Fruit fly (Drosophila melanogaster) whole organism, embryonic: ENCODE measurements around the gene GstD10.

ENCODE experiments used
- Antp ChIP-seq: fragments of 200-800 bp; sonication (Bioruptor generic); optimal IDR thresholded peaks from 3 replicates; lab custom pipeline; 2016; ENCODE audit warnings: missing biosample characterization, missing genetic modification characterization
- C15 ChIP-seq: fragments of 200-800 bp; sonication (Bioruptor generic); IDR thresholded peaks from 3 replicates; pipeline ENCODE4 v1.3.6; 2022; ENCODE audit warnings: missing biosample characterization, missing genetic modification characterization
- CG10267 ChIP-seq: fragments of 200-800 bp; sonication (Bioruptor generic); optimal IDR thresholded peaks from 2 replicates; lab custom pipeline; 2018; ENCODE audit warnings: missing biosample characterization, mild to moderate bottlenecking, missing genetic modification characterization, moderate library complexity
- CG10462 ChIP-seq: fragments of 200-800 bp; sonication (Bioruptor generic); optimal IDR thresholded peaks from 2 replicates; lab custom pipeline; 2016; ENCODE audit warnings: missing biosample characterization, missing genetic modification characterization
- CG10543 ChIP-seq: fragments of 200-800 bp; sonication (Bioruptor generic); optimal IDR thresholded peaks from 3 replicates; lab custom pipeline; 2017; ENCODE audit warnings: missing biosample characterization, mild to moderate bottlenecking, missing genetic modification characterization, moderate library complexity
- CG11504 ChIP-seq: fragments of 200-800 bp; sonication (Bioruptor generic); optimal IDR thresholded peaks from 3 replicates; lab custom pipeline; 2019; ENCODE audit warnings: missing biosample characterization, mild to moderate bottlenecking, missing genetic modification characterization, moderate library complexity
- CG11560 ChIP-seq: fragments of 200-800 bp; sonication (Bioruptor generic); IDR thresholded peaks from 3 replicates; pipeline ENCODE4 v1.3.6; 2022; ENCODE audit warnings: missing biosample characterization, missing genetic modification characterization
- CG12155 ChIP-seq: fragments of 200-800 bp; sonication (Bioruptor generic); optimal IDR thresholded peaks from 3 replicates; lab custom pipeline; 2016; ENCODE audit warnings: missing biosample characterization, missing genetic modification characterization
- CG14050 ChIP-seq: fragments of 200-800 bp; sonication (Bioruptor generic); IDR thresholded peaks from 3 replicates; pipeline ENCODE4 v1.3.6; 2022; ENCODE audit warnings: missing biosample characterization, missing genetic modification characterization
- CG14965 ChIP-seq: fragments of 200-800 bp; sonication (Bioruptor generic); optimal IDR thresholded peaks from 2 replicates; lab custom pipeline; 2016; ENCODE audit warnings: missing biosample characterization, missing genetic modification characterization, borderline replicate concordance
- CG1602 ChIP-seq: fragments of 200-800 bp; sonication (Bioruptor generic); optimal IDR thresholded peaks from 3 replicates; lab custom pipeline; 2016; ENCODE audit warnings: missing biosample characterization, missing genetic modification characterization
- CG2129 ChIP-seq: fragments of 200-800 bp; sonication (Bioruptor generic); IDR thresholded peaks from 2 replicates; pipeline ENCODE4 v1.3.6; 2022; ENCODE audit warnings: missing biosample characterization, missing genetic modification characterization; ENCODE audit not compliant: partially characterized antibody
- CG32767 ChIP-seq: fragments of 200-800 bp; sonication (Bioruptor generic); IDR thresholded peaks from 2 replicates; pipeline ENCODE4 v1.3.6; 2022; ENCODE audit warnings: missing biosample characterization, missing genetic modification characterization
- CG3407 ChIP-seq: fragments of 200-800 bp; sonication (Bioruptor generic); optimal IDR thresholded peaks from 2 replicates; lab custom pipeline; 2018; ENCODE audit warnings: missing biosample characterization, mild to moderate bottlenecking, missing genetic modification characterization
- CG3726 ChIP-seq: fragments of 200-800 bp; sonication (Bioruptor generic); IDR thresholded peaks from 3 replicates; pipeline ENCODE4, ENCODE4 v1.3.6; 2022; ENCODE audit warnings: missing biosample characterization, missing genetic modification characterization
- CG3995 ChIP-seq: fragments of 200-800 bp; sonication (Bioruptor generic); optimal IDR thresholded peaks from 3 replicates; lab custom pipeline; 2016; ENCODE audit warnings: missing biosample characterization, missing genetic modification characterization
- CG42726 ChIP-seq: fragments of 200-800 bp; sonication (Bioruptor generic); IDR thresholded peaks from 2 replicates; pipeline ENCODE4 v1.3.6; 2022; ENCODE audit warnings: missing biosample characterization, missing genetic modification characterization; ENCODE audit not compliant: partially characterized antibody
- CG4404 ChIP-seq: fragments of 200-800 bp; sonication (Bioruptor generic); IDR thresholded peaks from 2 replicates; pipeline ENCODE4 v1.3.6; 2022; ENCODE audit warnings: missing biosample characterization, missing genetic modification characterization
- CG4707 ChIP-seq: fragments of 200-800 bp; sonication (Bioruptor generic); optimal IDR thresholded peaks from 2 replicates; lab custom pipeline; 2018; ENCODE audit warnings: missing biosample characterization, mild to moderate bottlenecking, missing genetic modification characterization, moderate library complexity
- CG5245 ChIP-seq: fragments of 200-800 bp; sonication (Bioruptor generic); optimal IDR thresholded peaks from 3 replicates; lab custom pipeline; 2016; ENCODE audit warnings: missing biosample characterization, missing genetic modification characterization
- CG8281 ChIP-seq: fragments of 200-800 bp; sonication (Bioruptor generic); optimal IDR thresholded peaks from 2 replicates; lab custom pipeline; 2018; ENCODE audit warnings: missing biosample characterization, mild to moderate bottlenecking, missing genetic modification characterization, moderate library complexity
- CG9876 ChIP-seq: fragments of 200-800 bp; sonication (Bioruptor generic); optimal IDR thresholded peaks from 2 replicates; lab custom pipeline; 2016; ENCODE audit warnings: missing biosample characterization, missing genetic modification characterization
- Ets65A ChIP-seq: fragments of 200-800 bp; sonication (Bioruptor generic); peaks from one replicate; lab custom pipeline; 2016; ENCODE audit warnings: missing biosample characterization, missing genetic modification characterization
- Gsc ChIP-seq: fragments of 200-800 bp; sonication (Bioruptor generic); IDR thresholded peaks from 2 replicates; pipeline ENCODE4 v1.3.6; 2022; ENCODE audit warnings: missing biosample characterization, missing genetic modification characterization
- Hr51 ChIP-seq, 2 experiments: fragments of 200-800 bp; sonication (Bioruptor generic); optimal IDR thresholded peaks; 2 replicates in 1 of 2; 3 replicates in 1 of 2; lab custom pipeline; 2016 to 2018; ENCODE audit warnings: missing biosample characterization in 2 of 2, missing genetic modification characterization in 2 of 2, mild to moderate bottlenecking in 1 of 2, moderate library complexity in 1 of 2
- MESR4 ChIP-seq: fragments of 200-800 bp; sonication (Bioruptor generic); optimal IDR thresholded peaks from 2 replicates; lab custom pipeline; 2018; ENCODE audit warnings: missing biosample characterization, mild to moderate bottlenecking, missing genetic modification characterization, moderate library complexity
- Neu2 ChIP-seq: fragments of 200-800 bp; sonication (Bioruptor generic); optimal IDR thresholded peaks from 3 replicates; lab custom pipeline; 2016; ENCODE audit warnings: missing biosample characterization, missing genetic modification characterization, borderline replicate concordance
- Usf ChIP-seq: fragments of 200-800 bp; sonication (Bioruptor generic); optimal IDR thresholded peaks from 2 replicates; lab custom pipeline; 2017; ENCODE audit warnings: missing genotype, missing biosample characterization, missing genetic modification characterization
- bbx ChIP-seq: fragments of 200-800 bp; sonication (Bioruptor generic); IDR thresholded peaks from 2 replicates; pipeline ENCODE4 v1.3.6; 2022; ENCODE audit warnings: missing biosample characterization, missing genetic modification characterization; ENCODE audit not compliant: partially characterized antibody
- croc ChIP-seq: fragments of 200-800 bp; sonication (Bioruptor generic); conservative IDR thresholded peaks from 3 replicates; pipeline ENCODE4 v1.3.6; 2022; ENCODE audit warnings: missing biosample characterization, missing genetic modification characterization
- danr ChIP-seq: fragments of 200-800 bp; sonication (Bioruptor generic); IDR thresholded peaks from 2 replicates; pipeline ENCODE4 v1.3.6; 2022; ENCODE audit warnings: missing biosample characterization, missing genetic modification characterization
- dm ChIP-seq: fragments of 200-800 bp; sonication (Bioruptor generic); optimal IDR thresholded peaks from 3 replicates; lab custom pipeline; 2016; ENCODE audit warnings: missing biosample characterization, missing genetic modification characterization
- ftz-f1 ChIP-seq: fragments of 200-800 bp; sonication (Bioruptor generic); optimal IDR thresholded peaks from 2 replicates; lab custom pipeline; 2016; ENCODE audit warnings: missing biosample characterization, missing genetic modification characterization
- fu2 ChIP-seq: fragments of 200-800 bp; sonication (Bioruptor generic); optimal IDR thresholded peaks from 2 replicates; lab custom pipeline; 2016; ENCODE audit warnings: missing biosample characterization, missing genetic modification characterization
- gsb ChIP-seq: fragments of 200-800 bp; sonication (Bioruptor generic); IDR thresholded peaks from 2 replicates; pipeline ENCODE4 v1.3.6; 2022; ENCODE audit warnings: missing biosample characterization, missing genetic modification characterization
- gt ChIP-seq: fragments of 200-800 bp; sonication (Bioruptor generic); IDR thresholded peaks from 2 replicates; pipeline ENCODE4 v1.3.6; 2022; ENCODE audit warnings: missing biosample characterization, missing genetic modification characterization
- insv ChIP-seq, 2 experiments: fragments of 200-800 bp; sonication (Bioruptor generic); optimal IDR thresholded peaks; 3 replicates each; lab custom pipeline; 2016 to 2018; ENCODE audit warnings: missing biosample characterization in 2 of 2, missing genetic modification characterization in 2 of 2
- knrl ChIP-seq: fragments of 200-800 bp; sonication (Bioruptor generic); IDR thresholded peaks from 3 replicates; pipeline ENCODE4 v1.3.6; 2022; ENCODE audit warnings: missing biosample characterization, missing genetic modification characterization; ENCODE audit not compliant: partially characterized antibody
- lab ChIP-seq: fragments of 200-800 bp; sonication (Bioruptor generic); optimal IDR thresholded peaks from 3 replicates; lab custom pipeline; 2017; ENCODE audit warnings: missing biosample characterization, missing genetic modification characterization, mild to moderate bottlenecking, moderate library complexity, missing genetic modification reagents
- lola ChIP-seq, 3 experiments: fragments of >200 bp in 2 of 3; fragments of 200-800 bp in 1 of 3; sonication (Bioruptor generic) in 1 of 3; optimal IDR thresholded peaks; 2 replicates each; lab custom pipeline; 2017 to 2019; ENCODE audit warnings: missing biosample characterization in 3 of 3, missing genetic modification characterization in 3 of 3, mild to moderate bottlenecking in 1 of 3, moderate library complexity in 1 of 3
- nom ChIP-seq: fragments of 200-800 bp; sonication (Bioruptor generic); optimal IDR thresholded peaks from 2 replicates; lab custom pipeline; 2017; ENCODE audit warnings: missing biosample characterization, missing genetic modification characterization, mild to moderate bottlenecking, moderate library complexity, missing genetic modification reagents
- oc ChIP-seq: fragments of 200-800 bp; sonication (Bioruptor generic); optimal IDR thresholded peaks from 2 replicates; lab custom pipeline; 2018; ENCODE audit warnings: missing biosample characterization, mild to moderate bottlenecking, missing genetic modification characterization, moderate library complexity
- odd ChIP-seq: fragments of 200-800 bp; sonication (Bioruptor generic); optimal IDR thresholded peaks from 2 replicates; lab custom pipeline; 2017; ENCODE audit warnings: missing biosample characterization, mild to moderate bottlenecking, missing genetic modification characterization
- pnt ChIP-seq: fragments of 200-800 bp; sonication (Bioruptor generic); optimal IDR thresholded peaks from 3 replicates; lab custom pipeline; 2016; ENCODE audit warnings: missing biosample characterization, missing genetic modification characterization
- run ChIP-seq: fragments of 200-800 bp; sonication (Bioruptor generic); optimal IDR thresholded peaks from 3 replicates; lab custom pipeline; 2018; ENCODE audit warnings: missing biosample characterization, mild to moderate bottlenecking, missing genetic modification characterization
- sna ChIP-seq: fragments of 200-800 bp; sonication (Bioruptor generic); IDR thresholded peaks from 2 replicates; pipeline ENCODE4 v1.3.6; 2022; ENCODE audit warnings: missing biosample characterization, missing genetic modification characterization; ENCODE audit not compliant: partially characterized antibody
- sqz ChIP-seq: fragments of 200-800 bp; sonication (Bioruptor generic); optimal IDR thresholded peaks from 3 replicates; lab custom pipeline; 2018; ENCODE audit warnings: missing biosample characterization, mild to moderate bottlenecking, missing genetic modification characterization
- zen2 ChIP-seq: fragments of 200-800 bp; sonication (Bioruptor generic); IDR thresholded peaks from 3 replicates; pipeline ENCODE4 v1.3.6; 2022; ENCODE audit warnings: missing biosample characterization, missing genetic modification characterization; ENCODE audit not compliant: partially characterized antibody
- zfh2 ChIP-seq: fragments of 200-800 bp; sonication (Bioruptor generic); optimal IDR thresholded peaks from 2 replicates; lab custom pipeline; 2016; ENCODE audit warnings: missing biosample characterization, missing genetic modification characterization

The GstD10 gene

DNA sequence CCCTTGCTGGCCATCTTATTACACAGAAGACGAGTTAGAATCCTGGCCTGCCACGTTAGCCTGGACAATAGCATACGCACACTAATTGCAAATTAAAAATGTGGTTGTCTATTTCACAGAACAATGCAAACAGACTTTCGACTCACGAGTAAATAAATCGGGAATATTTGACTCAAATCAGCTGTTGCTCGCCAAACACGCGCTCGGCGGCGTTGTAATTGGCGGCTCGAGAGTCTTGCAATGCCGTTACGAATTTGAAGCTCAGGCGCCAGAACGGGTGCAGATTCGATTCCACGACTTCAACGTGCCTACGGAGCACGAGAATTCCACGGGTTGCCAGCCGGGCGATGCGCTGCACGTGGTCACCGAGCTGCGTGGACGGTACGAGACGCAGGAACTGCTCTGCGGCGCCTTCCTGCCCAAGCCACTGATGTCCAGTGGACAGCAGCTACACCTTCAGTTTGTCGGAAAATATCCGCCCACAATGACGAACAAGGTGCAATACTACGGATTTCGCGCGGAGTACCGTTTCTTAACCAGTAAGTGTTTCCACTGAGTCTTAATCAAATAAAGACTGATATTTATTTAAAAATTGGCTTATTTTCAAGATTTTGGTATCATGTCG is 36.2 kb upstream of the GstD10 start, which contains the start of gene DNAlig3 (continued):
- TF ChIP-seq Usf (GFP tag; lab: Kevin White, UChicago) (no peak), CG11560 (no peak), CG3995 (GFP tag; lab: Kevin White, UChicago) (no peak), odd (GFP tag; lab: Kevin White, UChicago) (no peak), CG1602 (GFP tag; lab: Kevin White, UChicago) (no peak), C15 (GFP tag; lab: Robert Waterston, UW) (no peak), CG9876 (GFP tag; lab: Kevin White, UChicago) (no peak), bbx (GFP tag; lab: Robert Waterston, UW) (peak; percentile 63), sna (GFP tag; lab: Robert Waterston, UW) (peak; percentile 62), CG4707 (GFP tag; lab: Kevin White, UChicago) (no peak), Hr51 (GFP tag; optimal IDR thresholded peaks at IDR 0.05; lab: Kevin White, UChicago) (no peak), run (tag; lab: Kevin White, UChicago) (no peak), CG14050 (no peak), CG2129 (GFP tag; lab: Robert Waterston, UW) (no peak), CG10267 (tag; lab: Kevin White, UChicago) (no peak), Gsc (GFP tag; lab: Robert Waterston, UW) (no peak), nom (no peak), danr (GFP tag; lab: Robert Waterston, UW) (no peak), knrl (GFP tag; lab: Robert Waterston, UW) (0 out of 3 replicates have a peak, but pooled peaks have one; percentile 28), CG3407 (GFP tag; lab: Kevin White, UChicago) (no peak), Neu2 (no peak), CG11504 (tag; lab: Kevin White, UChicago) (no peak), sqz (no peak), gsb (no peak), ftz-f1 (GFP tag; lab: Kevin White, UChicago) (no peak), fu2 (GFP tag; lab: Kevin White, UChicago) (no peak), CG10462 (GFP tag; lab: Kevin White, UChicago) (no peak), CG14965 (GFP tag; lab: Kevin White, UChicago) (no peak), CG5245 (no peak), zfh2 (no peak)

DNA sequence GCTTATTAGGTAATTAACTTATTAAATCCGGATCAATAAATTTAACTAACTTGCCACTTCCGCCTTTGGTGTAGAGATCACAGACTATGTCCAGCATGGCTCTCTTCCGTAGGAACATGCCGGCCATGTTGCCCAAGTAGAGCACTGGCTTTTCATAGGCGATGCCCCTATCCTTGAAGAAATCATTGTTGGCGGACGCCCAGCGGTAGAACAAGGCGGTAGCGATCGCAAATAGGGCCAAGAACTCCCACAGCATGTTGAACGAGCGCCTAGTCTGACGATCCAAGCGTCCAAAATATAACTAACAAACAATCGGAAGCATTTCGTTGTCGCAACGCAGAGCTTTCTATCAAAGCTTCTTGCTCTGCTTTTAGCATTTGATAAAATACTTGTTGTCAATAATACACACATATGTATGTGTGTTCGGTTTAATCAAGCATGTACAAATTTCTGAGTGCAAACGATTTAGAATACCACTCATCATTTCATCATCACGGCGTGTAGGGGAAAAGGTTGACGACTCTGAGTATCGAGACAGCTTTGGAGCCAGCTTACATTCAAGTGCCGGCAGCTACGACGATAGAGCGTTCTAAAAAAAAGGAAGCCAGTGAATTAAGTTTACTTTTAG is 33.2 kb upstream of the GstD10 start, which contains the start of gene Cyp9f3:
Gene Cyp9f3 (minus strand): TSS at position 310 of the 628 bp plus-strand sequence.
- no peak for TF ChIP-seq croc (GFP tag; lab: Robert Waterston, UW)
- no peak for TF ChIP-seq CG4404
- TF ChIP-seq Ets65A (GFP tag; lab: Kevin White, UChicago) = peak; percentile 50
- TF ChIP-seq lola (GFP tag; optimal IDR thresholded peaks at IDR 0.05; lab: Kevin White, UChicago) = no peak
- peak; percentile 8 for TF ChIP-seq CG8281 (tag; lab: Kevin White, UChicago)
- TF ChIP-seq CG32767 = 0 out of 2 replicates have a peak, but pooled peaks have one; percentile 9
- peak; percentile 25 for TF ChIP-seq lab (GFP tag; lab: Kevin White, UChicago)
- TF ChIP-seq CG12155 (GFP tag; lab: Kevin White, UChicago) = no peak
- no peak for TF ChIP-seq CG3726 (GFP tag; lab: Robert Waterston, UW)
- no peak for TF ChIP-seq MESR4 (GFP tag; lab: Kevin White, UChicago)
- TF ChIP-seq dm = no peak
- peak; percentile 46; the same call in 1 of the 2 replicates for TF ChIP-seq CG42726
- TF ChIP-seq zen2 (GFP tag; lab: Robert Waterston, UW) = no peak
- TF ChIP-seq gt (GFP tag; lab: Robert Waterston, UW) = no peak
- TF ChIP-seq Antp = no peak
- TF ChIP-seq oc = no peak
- TF ChIP-seq CG10543 = peak; percentile 79
- TF ChIP-seq insv (GFP tag; optimal IDR thresholded peaks at IDR 0.05; lab: Kevin White, UChicago) = no peak
- TF ChIP-seq bbx (GFP tag; lab: Robert Waterston, UW) = 0 out of 2 replicates have a peak, but pooled peaks have one; percentile 9
- no peak for TF ChIP-seq pnt (GFP tag; lab: Kevin White, UChicago)
